Worm (Caenorhabditis elegans): Measurements from ENCODE around the gene ZK867.2.

Gene ZK867.2

ce11 chrX:7210467-7211107 lies 4.1 kb downstream of the ZK867.2 start:
- no peak for TF ChIP-seq B0019.2 (GFP tag; conservative IDR thresholded peaks at IDR 0.05)
- TF ChIP-seq lsl-1 (GFP tag; optimal IDR thresholded peaks at IDR 0.05), result no peak
- no peak for TF ChIP-seq ztf-22 (GFP tag; optimal IDR thresholded peaks at IDR 0.05)
- TF ChIP-seq ztf-25 (GFP tag; IDR thresholded peaks at IDR 0.05), result no peak
- TF ChIP-seq somi-1 (GFP tag; optimal IDR thresholded peaks at IDR 0.05), result no peak
- TF ChIP-seq F57C9.4 (tag; optimal IDR thresholded peaks at IDR 0.05), result no peak

- TF ChIP-seq zfh-2 (GFP tag; conservative IDR thresholded peaks at IDR 0.05) (no peak), aptf-2 (GFP tag; conservative IDR thresholded peaks at IDR 0.05) (no peak), hrde-1 (tag; optimal IDR thresholded peaks at IDR 0.05; ENCODE audit: borderline replicate concordance) (no peak), ztf-22 (GFP tag; optimal IDR thresholded peaks at IDR 0.05) (no peak), lin-40 (tag; optimal IDR thresholded peaks at IDR 0.05) (no peak), dpff-1 (tag; optimal IDR thresholded peaks at IDR 0.05) (no peak), bed-1 (GFP tag; IDR thresholded peaks at IDR 0.05) (no peak), mxl-1 (tag; optimal IDR thresholded peaks at IDR 0.05) (no peak), Y53F4B.3 (GFP tag; IDR thresholded peaks at IDR 0.05) (no peak), ceh-100 (GFP tag; IDR thresholded peaks at IDR 0.05) (no peak), ZK185.1 (tag; optimal IDR thresholded peaks at IDR 0.05; ENCODE audit: poor library complexity, severe bottlenecking) (no peak), snpc-1.3 (tag; optimal IDR thresholded peaks at IDR 0.05; ENCODE audit: insufficient read depth) (no peak), efl-1 (GFP tag; optimal IDR thresholded peaks at IDR 0.05) (no peak), pha-4 (tag; optimal IDR thresholded peaks at IDR 0.05) (no peak), ceh-58 (GFP tag; IDR thresholded peaks at IDR 0.05) (no peak), rec-8 (tag; optimal IDR thresholded peaks at IDR 0.05) (no peak), rcor-1 (GFP tag; IDR thresholded peaks at IDR 0.05) (no peak), ztf-3 (GFP tag; optimal IDR thresholded peaks at IDR 0.05) (no peak), zim-3 (tag; optimal IDR thresholded peaks at IDR 0.05) (no peak), B0261.1 (tag; optimal IDR thresholded peaks at IDR 0.05) (no peak)
Observed at ce11 chrX:7211405-7211804, 4.9 kb downstream of the ZK867.2 start, which contains the start of gene spp-22. TSS of gene spp-22 (plus strand) at chrX:7211705.

- TF ChIP-seq zfh-2 (GFP tag; conservative IDR thresholded peaks at IDR 0.05) (peak; percentile 84), nhr-90 (tag; optimal IDR thresholded peaks at IDR 0.05) (no peak), hmg-20 (GFP tag; IDR thresholded peaks at IDR 0.05) (no peak), nhr-179 (tag; optimal IDR thresholded peaks at IDR 0.05) (no peak), Y67H2A.10 (GFP tag; conservative IDR thresholded peaks at IDR 0.05) (no peak), chd-7 (tag; optimal IDR thresholded peaks at IDR 0.05) (peak; percentile 8), F57A8.1 (GFP tag; optimal IDR thresholded peaks at IDR 0.05) (no peak), T26A5.8 (tag; optimal IDR thresholded peaks at IDR 0.05) (no peak), nfya-1 (tag; optimal IDR thresholded peaks at IDR 0.05; ENCODE audit: borderline replicate concordance, insufficient read depth) (no peak), let-526 (GFP tag; IDR thresholded peaks at IDR 0.05) (no peak), ceh-58 (GFP tag; IDR thresholded peaks at IDR 0.05) (no peak), mel-28 (tag; optimal IDR thresholded peaks at IDR 0.05; ENCODE audit: borderline replicate concordance) (no peak), Y53G8AR.9 (GFP tag; conservative IDR thresholded peaks at IDR 0.05) (no peak), attf-3 (GFP tag; conservative IDR thresholded peaks at IDR 0.05) (no peak), snpc-1.1 (tag; optimal IDR thresholded peaks at IDR 0.05; ENCODE audit: insufficient read depth) (no peak), K12H6.12 (tag; optimal IDR thresholded peaks at IDR 0.05) (peak; percentile 50), dox-1 (GFP tag; IDR thresholded peaks at IDR 0.05) (0 out of 2 replicates have a peak, but pooled peaks have one; percentile 10), cebp-1 (GFP tag; IDR thresholded peaks at IDR 0.05) (no peak), cebp-1 (tag; optimal IDR thresholded peaks at IDR 0.05) (no peak), B0336.3 (GFP tag; IDR thresholded peaks at IDR 0.05) (no peak), C17E4.6 (GFP tag; IDR thresholded peaks at IDR 0.05) (no peak)
Observed at ce11 chrX:7217704-7218479, 11.4 kb downstream of the ZK867.2 start, which contains the start of gene syd-9. TSS of gene syd-9 (plus strand) at chrX:7218097.
